Worm (Caenorhabditis elegans) whole organism, L4 larva: Measurements from ENCODE around the gene fbxb-108.

Experiments used
- T26A8.4 ChIP-seq: fragments of 200-800 bp; sonication (Bioruptor generic); IDR thresholded peaks from 2 replicates; pipeline ENCODE4 v1.3.6; 2022; ENCODE audit warnings: missing genetic modification characterization, missing compliant biosample characterization
- Y105C5A.15 ChIP-seq: fragments of 200-800 bp; sonication (Bioruptor generic); IDR thresholded peaks from 2 replicates; pipeline ENCODE4 v1.3.6; 2022; ENCODE audit warnings: missing genetic modification characterization, missing compliant biosample characterization
- ama-1 ChIP-seq: fragments of 150-350 bp; optimal IDR thresholded peaks from 2 replicates; lab custom pipeline; 2014; ENCODE audit warnings: inconsistent platforms, mixed read lengths
- zfp-2 ChIP-seq: sonication (generic microtip); optimal IDR thresholded peaks from 2 replicates; lab custom pipeline; 2016; ENCODE audit warnings: mild to moderate bottlenecking, missing genetic modification characterization, missing compliant biosample characterization
- ztf-7 ChIP-seq: fragments of 150-350 bp; optimal IDR thresholded peaks from 2 replicates; lab custom pipeline; 2014; ENCODE audit warnings: missing biosample characterization, missing genetic modification characterization

DNA sequence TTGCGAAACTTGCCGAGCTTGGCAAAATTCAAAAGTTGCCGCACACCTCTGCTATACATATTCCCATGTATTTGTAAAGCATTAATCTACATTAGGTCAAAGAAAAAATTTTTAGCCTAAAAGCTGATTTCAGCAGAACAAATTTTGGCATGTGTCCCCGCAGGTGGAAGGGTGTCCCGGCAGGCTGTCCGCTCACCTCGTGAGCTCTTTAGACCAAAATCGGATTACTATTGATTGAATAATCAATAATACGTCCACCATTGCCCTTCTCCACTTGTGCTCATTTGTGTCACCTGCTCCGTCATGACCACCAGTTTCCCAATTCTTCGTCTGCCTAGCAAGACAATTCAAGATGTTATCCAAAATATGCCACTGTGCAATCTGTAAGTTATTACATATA lies 6.3 kb upstream of the fbxb-108 start, which contains the start of gene fbxb-107:
- no peak for TF ChIP-seq T26A8.4
- TF ChIP-seq zfp-2, result no peak
- TF ChIP-seq Y105C5A.15 (GFP tag; lab: Robert Waterston, UW), result no peak
- no peak for TF ChIP-seq ama-1 (lab: Kevin White, UChicago)
- no peak for TF ChIP-seq ztf-7 (tag; lab: Kevin White, UChicago)
